Worm (Caenorhabditis elegans) whole organism, young adult: ENCODE measurements around the gene ugt-3.

Source experiments
- B0019.2 ChIP-seq: fragments of 200-800 bp; sonication (Bioruptor generic); conservative IDR thresholded peaks from 2 replicates; pipeline ENCODE4 v1.3.6; 2022; ENCODE audit warnings: missing genetic modification reagents, missing genetic modification characterization, missing compliant biosample characterization
- F23B12.7 ChIP-seq: sonication (generic microtip); optimal IDR thresholded peaks from 2 replicates; lab custom pipeline; 2017; ENCODE audit warnings: missing genetic modification characterization, mild to moderate bottlenecking, missing compliant biosample characterization, antibody characterized with exemption, moderate library complexity; ENCODE audit not compliant: insufficient read depth
- Y95B8A.8 ChIP-seq: fragments of 200-800 bp; sonication (Bioruptor generic); IDR thresholded peaks from 2 replicates; pipeline ENCODE4 v1.3.6; 2022; ENCODE audit warnings: missing genetic modification reagents, missing genetic modification characterization, missing compliant biosample characterization
- ama-1 ChIP-seq, 3 experiments: fragments of 150-350 bp in 1 of 3; sonication (generic microtip) in 2 of 3; optimal IDR thresholded peaks; 2 replicates each; lab custom pipeline; 2014 to 2018; ENCODE audit warnings: missing biosample characterization in 2 of 3, missing genetic modification characterization in 2 of 3, missing genetic modification reagents in 2 of 3
- bed-2 ChIP-seq: fragments of 200-800 bp; sonication (Bioruptor generic); IDR thresholded peaks from 2 replicates; pipeline ENCODE4 v1.3.6; 2022; ENCODE audit warnings: missing genetic modification reagents, missing genetic modification characterization, missing compliant biosample characterization
- dpl-1 ChIP-seq: fragments of 150-350 bp; optimal IDR thresholded peaks from 2 replicates; lab custom pipeline; 2014; ENCODE audit warnings: missing biosample characterization, missing genetic modification reagents, missing genetic modification characterization
- hmg-20 ChIP-seq: fragments of 200-800 bp; sonication (Bioruptor generic); IDR thresholded peaks from 2 replicates; pipeline ENCODE4 v1.3.6; 2022; ENCODE audit warnings: missing genetic modification reagents, missing genetic modification characterization, missing compliant biosample characterization
- lin-40 ChIP-seq: sonication (generic microtip); optimal IDR thresholded peaks from 2 replicates; lab custom pipeline; 2016; ENCODE audit warnings: missing genetic modification characterization, mild to moderate bottlenecking, missing compliant biosample characterization, missing genotype, missing genetic modification reagents
- pha-4 ChIP-seq: fragments of 150-350 bp; sonication (generic microtip); optimal IDR thresholded peaks from 2 replicates; lab custom pipeline; 2014; ENCODE audit warnings: missing biosample characterization, missing genetic modification reagents, missing genetic modification characterization
- snpc-4 ChIP-seq, 5 experiments: fragments of 150-350 bp in 1 of 5; sonication (generic microtip) in 4 of 5; optimal IDR thresholded peaks; 2 replicates each; lab custom pipeline; 2014 to 2018; ENCODE audit warnings: missing genetic modification characterization in 5 of 5, missing biosample characterization in 3 of 5, antibody characterized with exemption in 2 of 5, mild to moderate bottlenecking in 2 of 5, missing compliant biosample characterization in 2 of 5, missing genotype in 2 of 5, moderate library complexity in 2 of 5, missing genetic modification reagents in 1 of 5
- unc-62 ChIP-seq: fragments of 150-350 bp; optimal IDR thresholded peaks from 2 replicates; lab custom pipeline; 2014; ENCODE audit warnings: missing biosample characterization, missing genetic modification reagents, missing genetic modification characterization
- ztf-22 ChIP-seq: fragments of 200-800 bp; sonication (Bioruptor generic); optimal IDR thresholded peaks from 2 replicates; lab custom pipeline; 2018; ENCODE audit warnings: mild to moderate bottlenecking, missing genetic modification characterization, moderate library complexity, missing compliant biosample characterization

DNA sequence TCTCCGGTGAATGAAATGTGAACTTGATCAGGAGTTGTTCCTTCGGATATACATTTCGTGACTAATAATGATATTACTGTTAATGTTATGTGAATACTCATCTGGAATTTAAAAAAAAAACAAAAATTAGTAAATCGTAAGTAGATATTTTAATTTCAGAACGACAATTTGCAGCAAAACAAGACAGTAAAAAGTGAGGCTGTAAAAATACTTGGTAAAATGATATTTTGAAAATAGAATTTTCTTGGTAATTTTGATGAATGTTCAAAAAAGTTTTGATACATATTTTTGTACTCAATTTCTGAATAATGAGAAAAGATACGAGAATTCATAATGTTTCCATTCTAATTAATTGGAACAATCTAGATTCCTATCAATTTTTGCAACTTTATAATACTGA is 40.4 kb downstream of the ugt-3 start, which contains the start of gene papl-1:
- TF ChIP-seq dpl-1 (GFP tag; lab: Kevin White, UChicago) (no peak), pha-4 (tag; lab: Kevin White, UChicago) (no peak), Y95B8A.8 (GFP tag; lab: Robert Waterston, UW) (no peak), F23B12.7 (tag; lab: Kevin White, UChicago) (no peak), unc-62 (GFP tag; lab: Kevin White, UChicago) (no peak), ztf-22 (GFP tag; lab: Kevin White, UChicago) (no peak), ama-1 (optimal IDR thresholded peaks at IDR 0.05; lab: Kevin White, UChicago) (no peak), ama-1 (GFP tag; optimal IDR thresholded peaks at IDR 0.05; lab: Kevin White, UChicago) (no peak), B0019.2 (GFP tag; lab: Robert Waterston, UW) (no peak), lin-40 (tag; lab: Kevin White, UChicago) (no peak), bed-2 (no peak), hmg-20 (no peak), snpc-4 (GFP tag; optimal IDR thresholded peaks at IDR 0.05; lab: Kevin White, UChicago) (no peak), snpc-4 (tag; optimal IDR thresholded peaks at IDR 0.05; lab: Kevin White, UChicago) (no peak)
